Fruit fly (Drosophila melanogaster) whole organism, embryonic: ENCODE data around the gene Tlk.
A peak's percentile ranks its signal among the peaks of the same experiment; 100 is the strongest.

Source experiments
- ATbp ChIP-seq: fragments of 200-800 bp; sonication (Bioruptor generic); optimal IDR thresholded peaks from 2 replicates; lab custom pipeline; 2017; ENCODE audit warnings: missing biosample characterization, mild to moderate bottlenecking, missing genetic modification characterization, missing genetic modification reagents
- Adf1 ChIP-seq: fragments of 200-800 bp; sonication (Bioruptor generic); IDR thresholded peaks from 2 replicates; pipeline ENCODE4 v1.3.6; 2022; ENCODE audit warnings: missing biosample characterization, missing genetic modification characterization
- Bdp1 ChIP-seq: fragments of 200-800 bp; sonication (Bioruptor generic); optimal IDR thresholded peaks from 3 replicates; lab custom pipeline; 2016; ENCODE audit warnings: missing biosample characterization, missing genetic modification characterization
- CG10147 ChIP-seq: fragments of 200-800 bp; sonication (Bioruptor generic); optimal IDR thresholded peaks from 2 replicates; lab custom pipeline; 2019; ENCODE audit warnings: missing biosample characterization, mild to moderate bottlenecking, missing genetic modification characterization, moderate library complexity
- CG1024 ChIP-seq: fragments of 200-800 bp; sonication (Bioruptor generic); IDR thresholded peaks from 2 replicates; pipeline ENCODE4 v1.3.6; 2022; ENCODE audit warnings: missing biosample characterization, missing genetic modification characterization
- CG10654 ChIP-seq: fragments of 200-800 bp; sonication (Bioruptor generic); optimal IDR thresholded peaks from 2 replicates; lab custom pipeline; 2016; ENCODE audit warnings: missing biosample characterization, missing genetic modification characterization
- CG10979 ChIP-seq: fragments of 200-800 bp; sonication (Bioruptor generic); optimal IDR thresholded peaks from 2 replicates; lab custom pipeline; 2018; ENCODE audit warnings: missing biosample characterization, mild to moderate bottlenecking, missing genetic modification characterization, moderate library complexity
- CG12104 ChIP-seq: fragments of 200-800 bp; sonication (Bioruptor generic); optimal IDR thresholded peaks from 3 replicates; lab custom pipeline; 2016; ENCODE audit warnings: missing biosample characterization, missing genetic modification characterization
- CG12769 ChIP-seq: fragments of 200-800 bp; sonication (Bioruptor generic); optimal IDR thresholded peaks from 2 replicates; lab custom pipeline; 2019; ENCODE audit warnings: missing biosample characterization, mild to moderate bottlenecking, missing genetic modification characterization, moderate library complexity
- CG14014 ChIP-seq: fragments of 200-800 bp; sonication (Bioruptor generic); IDR thresholded peaks from 2 replicates; pipeline ENCODE4 v1.3.6; 2022; ENCODE audit warnings: missing biosample characterization, missing genetic modification characterization
- CG16815 ChIP-seq: fragments of 200-800 bp; sonication (Bioruptor generic); optimal IDR thresholded peaks from 3 replicates; lab custom pipeline; 2017; ENCODE audit warnings: missing biosample characterization, mild to moderate bottlenecking, missing genetic modification characterization
- CG17568 ChIP-seq: fragments of 200-800 bp; sonication (Bioruptor generic); optimal IDR thresholded peaks from 2 replicates; lab custom pipeline; 2018; ENCODE audit warnings: missing biosample characterization, mild to moderate bottlenecking, missing genetic modification characterization, moderate library complexity
- CG18764 ChIP-seq: fragments of 200-800 bp; sonication (Bioruptor generic); optimal IDR thresholded peaks from 3 replicates; lab custom pipeline; 2016; ENCODE audit warnings: missing biosample characterization, missing genetic modification characterization
- CG2129 ChIP-seq: fragments of 200-800 bp; sonication (Bioruptor generic); IDR thresholded peaks from 2 replicates; pipeline ENCODE4 v1.3.6; 2022; ENCODE audit warnings: missing biosample characterization, missing genetic modification characterization; ENCODE audit not compliant: partially characterized antibody
- CG2875 ChIP-seq: fragments of 200-800 bp; sonication (Bioruptor generic); optimal IDR thresholded peaks from 2 replicates; lab custom pipeline; 2017; ENCODE audit warnings: missing biosample characterization, mild to moderate bottlenecking, missing genetic modification characterization, missing genetic modification reagents
- CG30020 ChIP-seq: fragments of 200-800 bp; optimal IDR thresholded peaks from 2 replicates; lab custom pipeline; 2019; ENCODE audit warnings: missing biosample characterization, mild to moderate bottlenecking, missing genetic modification characterization, moderate library complexity
- CG3163 ChIP-seq: fragments of 200-800 bp; sonication (Bioruptor generic); optimal IDR thresholded peaks from 3 replicates; lab custom pipeline; 2016; ENCODE audit warnings: missing biosample characterization, missing genetic modification characterization
- CG3726 ChIP-seq: fragments of 200-800 bp; sonication (Bioruptor generic); IDR thresholded peaks from 3 replicates; pipeline ENCODE4, ENCODE4 v1.3.6; 2022; ENCODE audit warnings: missing biosample characterization, missing genetic modification characterization
- CG3838 ChIP-seq: fragments of 200-800 bp; sonication (Bioruptor generic); optimal IDR thresholded peaks from 3 replicates; lab custom pipeline; 2016; ENCODE audit warnings: missing biosample characterization, missing genetic modification characterization
- CG42726 ChIP-seq: fragments of 200-800 bp; sonication (Bioruptor generic); IDR thresholded peaks from 2 replicates; pipeline ENCODE4 v1.3.6; 2022; ENCODE audit warnings: missing biosample characterization, missing genetic modification characterization; ENCODE audit not compliant: partially characterized antibody
- CG4854 ChIP-seq: fragments of 200-800 bp; sonication (Bioruptor generic); optimal IDR thresholded peaks from 2 replicates; lab custom pipeline; 2016; ENCODE audit warnings: missing biosample characterization, missing genetic modification characterization, inconsistent platforms
- CG7839 ChIP-seq: fragments of 200-800 bp; sonication (Bioruptor generic); optimal IDR thresholded peaks from 3 replicates; lab custom pipeline; 2018; ENCODE audit warnings: missing biosample characterization, mild to moderate bottlenecking, missing genetic modification characterization, moderate library complexity
- CG7928 ChIP-seq: fragments of 200-800 bp; sonication (Bioruptor generic); optimal IDR thresholded peaks from 2 replicates; lab custom pipeline; 2017; ENCODE audit warnings: missing biosample characterization, mild to moderate bottlenecking, missing genetic modification characterization
- CG7987 ChIP-seq: fragments of 200-800 bp; sonication (Bioruptor generic); optimal IDR thresholded peaks from 2 replicates; lab custom pipeline; 2018; ENCODE audit warnings: missing biosample characterization, mild to moderate bottlenecking, missing genetic modification characterization, moderate library complexity
- CG9215 ChIP-seq: fragments of 200-800 bp; sonication (Bioruptor generic); IDR thresholded peaks from 2 replicates; pipeline ENCODE4 v1.3.6; 2022; ENCODE audit warnings: missing biosample characterization, missing genetic modification characterization
- Dref ChIP-seq: fragments of 200-800 bp; sonication (Bioruptor generic); IDR thresholded peaks from 2 replicates; pipeline ENCODE4 v1.3.6; 2022; ENCODE audit warnings: missing biosample characterization, missing genetic modification characterization
- Drgx ChIP-seq: fragments of 200-800 bp; sonication (Bioruptor generic); IDR thresholded peaks from 2 replicates; pipeline ENCODE4 v1.3.6; 2022; ENCODE audit warnings: missing biosample characterization, missing genetic modification characterization
- E2f1 ChIP-seq: fragments of 200-800 bp; sonication (Bioruptor generic); IDR thresholded peaks from 2 replicates; pipeline ENCODE4 v1.3.6; 2022; ENCODE audit warnings: missing biosample characterization, missing genetic modification characterization
- Ets97D ChIP-seq: fragments of 200-800 bp; sonication (Bioruptor generic); optimal IDR thresholded peaks from 3 replicates; lab custom pipeline; 2016; ENCODE audit warnings: missing biosample characterization, missing genetic modification characterization
- H15 ChIP-seq: fragments of 200-800 bp; sonication (Bioruptor generic); IDR thresholded peaks from 3 replicates; pipeline ENCODE4 v1.3.6; 2022; ENCODE audit warnings: missing biosample characterization, missing genetic modification characterization
- H2.0 ChIP-seq: fragments of 200-800 bp; sonication (Bioruptor generic); IDR thresholded peaks from 2 replicates; pipeline ENCODE4 v1.3.6; 2022; ENCODE audit warnings: missing biosample characterization, missing genetic modification characterization
- NC2α ChIP-seq: fragments of 200-800 bp; sonication (Bioruptor generic); optimal IDR thresholded peaks from 2 replicates; lab custom pipeline; 2016; ENCODE audit warnings: missing biosample characterization, missing genetic modification characterization
- NFAT ChIP-seq: fragments of 200-800 bp; sonication (Bioruptor generic); IDR thresholded peaks from 2 replicates; pipeline ENCODE4 v1.3.6; 2022; ENCODE audit warnings: missing biosample characterization, missing genetic modification characterization
- Nf-YA ChIP-seq: fragments of 200-800 bp; sonication (Bioruptor generic); IDR thresholded peaks from 2 replicates; pipeline ENCODE4 v1.3.6; 2022; ENCODE audit warnings: missing biosample characterization, missing genetic modification characterization
- Sin3A ChIP-seq: fragments of >200 bp; optimal IDR thresholded peaks from 2 replicates; lab custom pipeline; 2018
- Sry-β ChIP-seq: fragments of 200-800 bp; sonication (Bioruptor generic); optimal IDR thresholded peaks from 2 replicates; lab custom pipeline; 2018; ENCODE audit warnings: missing biosample characterization, mild to moderate bottlenecking, missing genetic modification characterization, moderate library complexity
- ab ChIP-seq: fragments of 200-800 bp; sonication (Bioruptor generic); optimal IDR thresholded peaks from 2 replicates; lab custom pipeline; 2016; ENCODE audit warnings: missing biosample characterization, missing genetic modification characterization
- bab2 ChIP-seq: fragments of 200-800 bp; sonication (Bioruptor generic); optimal IDR thresholded peaks from 2 replicates; lab custom pipeline; 2016; ENCODE audit warnings: missing biosample characterization, missing genetic modification characterization
- crc ChIP-seq: fragments of 200-800 bp; sonication (Bioruptor generic); optimal IDR thresholded peaks from 2 replicates; lab custom pipeline; 2016; ENCODE audit warnings: missing biosample characterization, missing genetic modification characterization
- da ChIP-seq: fragments of 200-800 bp; sonication (Bioruptor generic); optimal IDR thresholded peaks from 2 replicates; lab custom pipeline; 2016; ENCODE audit warnings: missing biosample characterization, missing genetic modification characterization
- dimm ChIP-seq: fragments of 200-800 bp; sonication (Bioruptor generic); IDR thresholded peaks from 2 replicates; pipeline ENCODE4 v1.3.6; 2022; ENCODE audit warnings: missing biosample characterization, missing genetic modification characterization
- dmrt11E ChIP-seq: fragments of 200-800 bp; sonication (Bioruptor generic); optimal IDR thresholded peaks from 3 replicates; lab custom pipeline; 2018; ENCODE audit warnings: missing biosample characterization, mild to moderate bottlenecking, missing genetic modification characterization, moderate library complexity
- dmrt99B ChIP-seq: fragments of 200-800 bp; sonication (Bioruptor generic); optimal IDR thresholded peaks from 2 replicates; lab custom pipeline; 2018; ENCODE audit warnings: missing biosample characterization, mild to moderate bottlenecking, missing genetic modification characterization, moderate library complexity
- emc ChIP-seq: fragments of 200-800 bp; sonication (Bioruptor generic); optimal IDR thresholded peaks from 2 replicates; lab custom pipeline; 2016; ENCODE audit warnings: missing biosample characterization, missing genetic modification characterization
- eve ChIP-seq, 2 experiments: fragments of >200 bp; optimal IDR thresholded peaks; 2 replicates each; lab custom pipeline; 2017; ENCODE audit warnings: missing biosample characterization in 2 of 2, missing genetic modification characterization in 2 of 2
- gce ChIP-seq: fragments of 200-800 bp; sonication (Bioruptor generic); IDR thresholded peaks from 3 replicates; pipeline ENCODE4 v1.3.6; 2022; ENCODE audit warnings: missing biosample characterization, missing genetic modification characterization
- hkb ChIP-seq, 2 experiments: fragments of 200-800 bp in 1 of 2; fragments of >200 bp in 1 of 2; sonication (Bioruptor generic) in 1 of 2; IDR thresholded peaks in 1 of 2; optimal IDR thresholded peaks in 1 of 2; 2 replicates each; pipeline versions ENCODE4 v1.3.6 to Lab custom; 2017 to 2022; ENCODE audit warnings: missing biosample characterization in 1 of 2, missing genetic modification characterization in 1 of 2
- ind ChIP-seq: fragments of 200-800 bp; sonication (Bioruptor generic); optimal IDR thresholded peaks from 3 replicates; lab custom pipeline; 2016; ENCODE audit warnings: missing biosample characterization, missing genetic modification characterization
- sens ChIP-seq: fragments of 200-800 bp; sonication (Bioruptor generic); peaks from one replicate; lab custom pipeline; 2016; ENCODE audit warnings: missing biosample characterization, missing genetic modification characterization
- ssp ChIP-seq: fragments of 200-800 bp; sonication (Bioruptor generic); IDR thresholded peaks from 2 replicates; pipeline ENCODE4 v1.3.6; 2022; ENCODE audit warnings: missing biosample characterization, missing genetic modification characterization
- unc-4 ChIP-seq: fragments of 200-800 bp; sonication (Bioruptor generic); IDR thresholded peaks from 2 replicates; pipeline ENCODE4 v1.3.6; 2022; ENCODE audit warnings: missing biosample characterization, missing genetic modification characterization; ENCODE audit not compliant: partially characterized antibody

Gene Tlk

DNA sequence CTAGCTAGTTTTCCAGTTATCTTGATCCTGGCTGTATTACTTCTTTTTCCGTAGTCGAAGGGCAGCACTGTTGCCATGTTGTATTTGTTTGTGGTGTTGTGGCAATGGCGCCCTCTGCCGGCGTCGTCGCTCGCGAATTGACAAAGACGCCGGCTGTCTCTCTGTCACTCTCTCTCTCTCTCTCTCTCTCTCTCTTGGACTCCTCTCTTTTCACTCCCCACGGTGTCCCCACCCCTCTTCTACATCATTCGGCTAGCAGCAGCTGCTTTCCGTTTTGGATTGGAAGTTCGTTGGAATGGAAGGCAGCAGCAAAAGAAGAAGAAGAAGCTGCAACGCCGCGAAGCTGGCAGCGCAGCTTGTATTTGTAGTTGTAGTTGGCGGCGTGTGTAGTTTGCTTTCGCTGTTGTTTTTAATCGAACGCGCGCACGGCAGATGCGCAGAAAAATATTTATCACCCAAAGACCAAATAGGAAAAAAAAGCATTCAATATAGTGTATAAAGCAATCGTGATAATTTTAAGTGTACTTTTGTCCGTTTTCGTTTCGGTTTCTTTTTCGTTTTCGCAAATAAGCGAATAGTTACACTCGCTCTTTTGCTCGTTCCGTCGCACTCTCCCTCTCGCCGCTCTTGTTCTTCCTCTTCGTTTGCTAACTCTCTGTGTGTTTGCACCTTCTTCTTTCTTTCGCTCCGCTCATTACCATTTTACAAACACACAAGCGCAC, 60.0 kb downstream of the Tlk start (continued):
- TF ChIP-seq CG10654 (GFP tag; lab: Kevin White, UChicago), result no peak
- no peak for TF ChIP-seq CG18764 (GFP tag; lab: Kevin White, UChicago)
- no peak for TF ChIP-seq Bdp1 (GFP tag; lab: Kevin White, UChicago)
- no peak for TF ChIP-seq dimm (GFP tag; lab: Robert Waterston, UW)
- TF ChIP-seq CG42726 (GFP tag; lab: Robert Waterston, UW), result no peak; the same call in 1 of the 2 replicates
- TF ChIP-seq CG1024 (GFP tag; lab: Robert Waterston, UW), result no peak
- TF ChIP-seq emc (GFP tag; lab: Kevin White, UChicago), result no peak
- TF ChIP-seq CG7928, result no peak
- TF ChIP-seq CG10147 (GFP tag; lab: Kevin White, UChicago), result no peak
- no peak for TF ChIP-seq CG14014 (GFP tag; lab: Robert Waterston, UW)
- TF ChIP-seq CG4854, result no peak
- TF ChIP-seq Adf1, result peak; percentile 91
- TF ChIP-seq unc-4, result no peak
- no peak for TF ChIP-seq CG2875 (GFP tag; lab: Kevin White, UChicago)
- TF ChIP-seq gce (GFP tag; lab: Robert Waterston, UW), result peak; percentile 27; the same call in 1 of the 3 replicates
- peak; percentile 2; the same call in 1 of the 2 replicates for TF ChIP-seq NFAT
- no peak for TF ChIP-seq CG16815
- TF ChIP-seq ATbp (GFP tag; lab: Kevin White, UChicago), result no peak
- TF ChIP-seq sens (GFP tag; lab: Kevin White, UChicago), result peak; percentile 79
- TF ChIP-seq Ets97D (GFP tag; lab: Kevin White, UChicago), result no peak
- peak; percentile 48 for TF ChIP-seq CG12769
- no peak for TF ChIP-seq crc (GFP tag; lab: Kevin White, UChicago)
- TF ChIP-seq ab (GFP tag; lab: Kevin White, UChicago), result no peak
- TF ChIP-seq CG3163 (GFP tag; lab: Kevin White, UChicago), result peak; percentile 41
- no peak for TF ChIP-seq CG3726 (GFP tag; lab: Robert Waterston, UW)
- peak; percentile 42 for TF ChIP-seq CG17568 (GFP tag; lab: Kevin White, UChicago)
- TF ChIP-seq H15 (GFP tag; lab: Robert Waterston, UW), result no peak
- TF ChIP-seq CG12104 (GFP tag; lab: Kevin White, UChicago), result no peak
- TF ChIP-seq CG9215 (GFP tag; lab: Robert Waterston, UW), result no peak
- no peak for TF ChIP-seq Nf-YA (GFP tag; lab: Robert Waterston, UW)
- peak; percentile 65 for TF ChIP-seq Sry-β (GFP tag; lab: Kevin White, UChicago)
- TF ChIP-seq NC2α, result no peak
- no peak for TF ChIP-seq ind (GFP tag; lab: Kevin White, UChicago)
- TF ChIP-seq eve (GFP tag; optimal IDR thresholded peaks at IDR 0.05; lab: Kevin White, UChicago), result no peak
- no peak for TF ChIP-seq E2f1 (GFP tag; lab: Robert Waterston, UW)
- TF ChIP-seq bab2 (GFP tag; lab: Kevin White, UChicago), result no peak
- TF ChIP-seq CG7987 (GFP tag; lab: Kevin White, UChicago), result no peak
- no peak for TF ChIP-seq dmrt11E
- TF ChIP-seq hkb (optimal IDR thresholded peaks at IDR 0.05; lab: Kevin White, UChicago), result no peak
- peak; percentile 26; the same call in 1 of the 2 replicates for TF ChIP-seq hkb (GFP tag; IDR thresholded peaks at IDR 0.05; lab: Robert Waterston, UW)
- no peak for TF ChIP-seq CG2129 (GFP tag; lab: Robert Waterston, UW)
- no peak for TF ChIP-seq CG7839 (tag; lab: Kevin White, UChicago)
- TF ChIP-seq ssp, result no peak
- no peak for TF ChIP-seq H2.0 (GFP tag; lab: Robert Waterston, UW)
- no peak for TF ChIP-seq Dref (GFP tag; lab: Robert Waterston, UW)
- no peak for TF ChIP-seq dmrt99B
- no peak for TF ChIP-seq CG30020 (tag; lab: Kevin White, UChicago)
- peak; percentile 61; the same call in 1 of the 2 replicates for TF ChIP-seq Drgx (GFP tag; lab: Robert Waterston, UW)
- no peak for TF ChIP-seq Sin3A (lab: Kevin White, UChicago)
- peak; percentile 68 for TF ChIP-seq da (GFP tag; lab: Kevin White, UChicago)
- no peak for TF ChIP-seq CG10979 (tag; lab: Kevin White, UChicago)
- no peak for TF ChIP-seq CG3838
